Worm (Caenorhabditis elegans) whole organism, late embryonic: ENCODE data around the gene C17G1.14.

Experiments
- C08G9.2 ChIP-seq: sonication (generic microtip); optimal IDR thresholded peaks from 2 replicates; lab custom pipeline; 2016; ENCODE audit warnings: mild to moderate bottlenecking, missing genetic modification characterization, moderate library complexity, missing compliant biosample characterization
- C38D4.7 ChIP-seq: fragments of 200-800 bp; sonication (Bioruptor generic); optimal IDR thresholded peaks from 2 replicates; lab custom pipeline; 2018; ENCODE audit warnings: mild to moderate bottlenecking, missing genetic modification characterization, moderate library complexity, missing compliant biosample characterization
- F13H6.1 ChIP-seq: sonication (generic microtip); optimal IDR thresholded peaks from 2 replicates; lab custom pipeline; 2016; ENCODE audit warnings: missing genetic modification characterization, missing compliant biosample characterization
- K02D7.2 ChIP-seq: sonication (generic microtip); optimal IDR thresholded peaks from 2 replicates; lab custom pipeline; 2017; ENCODE audit warnings: mild to moderate bottlenecking, missing genetic modification characterization, missing compliant biosample characterization
- K09A11.1 ChIP-seq: sonication (generic microtip); optimal IDR thresholded peaks from 2 replicates; lab custom pipeline; 2017; ENCODE audit warnings: antibody characterized with exemption, mild to moderate bottlenecking, missing genetic modification characterization, missing compliant biosample characterization; ENCODE audit not compliant: insufficient read depth
- T23F11.4 ChIP-seq: fragments of 200-800 bp; sonication (Bioruptor generic); optimal IDR thresholded peaks from 2 replicates; lab custom pipeline; 2018; ENCODE audit warnings: mild to moderate bottlenecking, missing genetic modification characterization, missing compliant biosample characterization
- ama-1 ChIP-seq: fragments of 150-350 bp; optimal IDR thresholded peaks from 2 replicates; lab custom pipeline; 2014
- ceh-24 ChIP-seq: sonication (generic microtip); optimal IDR thresholded peaks from 2 replicates; lab custom pipeline; 2016; ENCODE audit warnings: mild to moderate bottlenecking, missing genetic modification characterization, missing compliant biosample characterization
- ceh-31 ChIP-seq: sonication (generic microtip); optimal IDR thresholded peaks from 2 replicates; lab custom pipeline; 2016; ENCODE audit warnings: missing genetic modification characterization, missing compliant biosample characterization
- ceh-34 ChIP-seq: sonication (generic microtip); optimal IDR thresholded peaks from 2 replicates; lab custom pipeline; 2016; ENCODE audit warnings: mild to moderate bottlenecking, missing genetic modification characterization, missing compliant biosample characterization
- ceh-6 ChIP-seq: fragments of 200-800 bp; sonication (Bioruptor generic); optimal IDR thresholded peaks from 2 replicates; lab custom pipeline; 2018; ENCODE audit warnings: mild to moderate bottlenecking, missing genetic modification characterization, missing compliant biosample characterization
- che-1 ChIP-seq: sonication (generic microtip); optimal IDR thresholded peaks from 2 replicates; lab custom pipeline; 2016; ENCODE audit warnings: mild to moderate bottlenecking, missing genetic modification characterization, missing compliant biosample characterization
- dmd-4 ChIP-seq: sonication (generic microtip); optimal IDR thresholded peaks from 2 replicates; lab custom pipeline; 2016; ENCODE audit warnings: borderline replicate concordance, missing genetic modification characterization, missing compliant biosample characterization
- elt-2 ChIP-seq: sonication (generic microtip); optimal IDR thresholded peaks from 2 replicates; lab custom pipeline; 2016; ENCODE audit warnings: missing genetic modification reagents, missing genetic modification characterization, missing compliant biosample characterization
- elt-4 ChIP-seq: sonication (generic microtip); optimal IDR thresholded peaks from 2 replicates; lab custom pipeline; 2016; ENCODE audit warnings: missing genetic modification characterization, missing compliant biosample characterization
- ets-4 ChIP-seq: sonication (generic microtip); optimal IDR thresholded peaks from 2 replicates; lab custom pipeline; 2016; ENCODE audit warnings: missing genetic modification characterization, missing compliant biosample characterization
- eyg-1 ChIP-seq: sonication (generic microtip); optimal IDR thresholded peaks from 2 replicates; lab custom pipeline; 2016; ENCODE audit warnings: missing genotype, missing genetic modification characterization, missing compliant biosample characterization
- fax-1 ChIP-seq: sonication (generic microtip); optimal IDR thresholded peaks from 2 replicates; lab custom pipeline; 2016; ENCODE audit warnings: missing genotype, missing genetic modification characterization, missing compliant biosample characterization
- fkh-10 ChIP-seq: fragments of 150-350 bp; optimal IDR thresholded peaks from 2 replicates; lab custom pipeline; 2014; ENCODE audit warnings: missing biosample characterization, missing genetic modification reagents, missing genetic modification characterization
- fkh-6 ChIP-seq: sonication (generic microtip); optimal IDR thresholded peaks from 2 replicates; lab custom pipeline; 2016; ENCODE audit warnings: missing genetic modification characterization, missing compliant biosample characterization
- gmeb-2 ChIP-seq: sonication (generic microtip); optimal IDR thresholded peaks from 2 replicates; lab custom pipeline; 2016; ENCODE audit warnings: missing genetic modification characterization, inconsistent platforms, missing compliant biosample characterization
- hlh-15 ChIP-seq: sonication (generic microtip); optimal IDR thresholded peaks from 2 replicates; lab custom pipeline; 2016; ENCODE audit warnings: missing genetic modification characterization, missing compliant biosample characterization
- hlh-30 ChIP-seq: sonication (generic microtip); optimal IDR thresholded peaks from 2 replicates; lab custom pipeline; 2017; ENCODE audit warnings: antibody characterized with exemption, missing genetic modification characterization, missing compliant biosample characterization; ENCODE audit not compliant: insufficient read depth
- hlh-8 ChIP-seq: sonication (generic microtip); optimal IDR thresholded peaks from 2 replicates; lab custom pipeline; 2016; ENCODE audit warnings: missing genotype, missing genetic modification characterization, missing compliant biosample characterization
- lin-11 ChIP-seq: fragments of 200-800 bp; sonication (Bioruptor generic); optimal IDR thresholded peaks from 2 replicates; lab custom pipeline; 2018; ENCODE audit warnings: mild to moderate bottlenecking, missing genetic modification characterization, missing compliant biosample characterization
- madf-2 ChIP-seq: sonication (generic microtip); optimal IDR thresholded peaks from 2 replicates; lab custom pipeline; 2017; ENCODE audit warnings: missing genetic modification characterization, missing compliant biosample characterization
- mec-3 ChIP-seq: sonication (generic microtip); optimal IDR thresholded peaks from 2 replicates; lab custom pipeline; 2016; ENCODE audit warnings: borderline replicate concordance, missing genetic modification characterization, missing compliant biosample characterization
- nhr-11 ChIP-seq: fragments of 150-350 bp; optimal IDR thresholded peaks from 2 replicates; lab custom pipeline; 2014; ENCODE audit warnings: missing biosample characterization, missing genetic modification characterization
- pat-9 ChIP-seq: fragments of 200-800 bp; sonication (Bioruptor generic); optimal IDR thresholded peaks from 2 replicates; lab custom pipeline; 2018; ENCODE audit warnings: mild to moderate bottlenecking, missing genetic modification characterization, moderate library complexity, missing compliant biosample characterization
- pha-2 ChIP-seq: sonication (generic microtip); optimal IDR thresholded peaks from 2 replicates; lab custom pipeline; 2017; ENCODE audit warnings: mild to moderate bottlenecking, missing genetic modification characterization, missing compliant biosample characterization
- ref-2 ChIP-seq: sonication (generic microtip); optimal IDR thresholded peaks from 2 replicates; lab custom pipeline; 2016; ENCODE audit warnings: missing genetic modification characterization, missing compliant biosample characterization
- rnt-1 ChIP-seq: sonication (generic microtip); optimal IDR thresholded peaks from 2 replicates; lab custom pipeline; 2016; ENCODE audit warnings: missing genetic modification characterization, missing compliant biosample characterization
- syd-9 ChIP-seq: sonication (generic microtip); optimal IDR thresholded peaks from 2 replicates; lab custom pipeline; 2016; ENCODE audit warnings: mild to moderate bottlenecking, missing genetic modification characterization, moderate library complexity, missing compliant biosample characterization
- tbx-2 ChIP-seq: sonication (generic microtip); optimal IDR thresholded peaks from 2 replicates; lab custom pipeline; 2016; ENCODE audit warnings: missing genetic modification characterization, missing compliant biosample characterization
- tbx-7 ChIP-seq: sonication (generic microtip); optimal IDR thresholded peaks from 2 replicates; lab custom pipeline; 2016; ENCODE audit warnings: missing genotype, missing genetic modification characterization, missing compliant biosample characterization
- unc-3 ChIP-seq, 2 experiments: fragments of 200-800 bp in 1 of 2; sonication (Bioruptor generic) in 1 of 2; sonication (generic microtip) in 1 of 2; conservative IDR thresholded peaks in 1 of 2; optimal IDR thresholded peaks in 1 of 2; 2 replicates each; pipeline versions ENCODE4 v1.3.6 to Lab custom; 2016 to 2022; ENCODE audit warnings: missing compliant biosample characterization in 2 of 2, missing genetic modification characterization in 2 of 2, missing genetic modification reagents in 1 of 2
- unc-42 ChIP-seq: sonication (generic microtip); optimal IDR thresholded peaks from 2 replicates; lab custom pipeline; 2016; ENCODE audit warnings: missing genotype, missing genetic modification characterization, missing compliant biosample characterization
- unc-86 ChIP-seq: sonication (generic microtip); optimal IDR thresholded peaks from 2 replicates; lab custom pipeline; 2016; ENCODE audit warnings: missing genetic modification characterization, missing compliant biosample characterization
- zip-5 ChIP-seq: sonication (generic microtip); optimal IDR thresholded peaks from 2 replicates; lab custom pipeline; 2016; ENCODE audit warnings: missing genetic modification characterization, missing compliant biosample characterization
- ztf-16 ChIP-seq: sonication (generic microtip); optimal IDR thresholded peaks from 2 replicates; lab custom pipeline; 2017; ENCODE audit warnings: missing genetic modification characterization, missing compliant biosample characterization

The C17G1.14 gene

ce11 chrX:9918997-9919396 lies 19.6 kb upstream of the C17G1.14 start, which contains the start of gene folr-1:
Gene folr-1, plus strand, starts transcription at chrX:9919297.
- TF ChIP-seq elt-2 (no peak), ref-2 (tag; lab: Kevin White, UChicago) (no peak), ztf-16 (tag; lab: Kevin White, UChicago) (no peak), ceh-34 (tag; lab: Kevin White, UChicago) (no peak)

- TF ChIP-seq ama-1 (lab: Kevin White, UChicago) (no peak), F13H6.1 (no peak), unc-42 (tag; lab: Kevin White, UChicago) (no peak), gmeb-2 (no peak), fkh-10 (GFP tag; lab: Kevin White, UChicago) (no peak), dmd-4 (tag; lab: Kevin White, UChicago) (no peak), hlh-8 (tag; lab: Kevin White, UChicago) (no peak), ztf-16 (tag; lab: Kevin White, UChicago) (no peak)
Observed at ce11 chrX:9921257-9921656, 17.4 kb upstream of the C17G1.14 start, which contains the start of gene C17G1.2. Gene C17G1.2, plus strand, starts transcription at chrX:9921557.

- TF ChIP-seq elt-2 (peak; percentile 70), C38D4.7 (GFP tag; lab: Kevin White, UChicago) (no peak), ceh-6 (no peak), dmd-4 (tag; lab: Kevin White, UChicago) (no peak)
Observed at ce11 chrX:9924962-9925361, 13.7 kb upstream of the C17G1.14 start, which contains the start of gene ugt-23. Gene ugt-23, minus strand, starts transcription at chrX:9925173.

ce11 chrX:9927993-9928392 lies 10.6 kb upstream of the C17G1.14 start:
- TF ChIP-seq hlh-30 (tag; lab: Kevin White, UChicago) = peak; percentile 54
- no peak for TF ChIP-seq ceh-6

- no peak for TF ChIP-seq eyg-1
- no peak for TF ChIP-seq mec-3 (tag; lab: Kevin White, UChicago)
- no peak for TF ChIP-seq hlh-15 (tag; lab: Kevin White, UChicago)
- no peak for TF ChIP-seq ceh-24 (tag; lab: Kevin White, UChicago)
- TF ChIP-seq tbx-2 (tag; lab: Kevin White, UChicago) = peak; percentile 44
- peak; percentile 19 for TF ChIP-seq ref-2 (tag; lab: Kevin White, UChicago)
- TF ChIP-seq elt-4 (tag; lab: Kevin White, UChicago) = no peak
- TF ChIP-seq dmd-4 (tag; lab: Kevin White, UChicago) = no peak
- TF ChIP-seq ceh-31 (tag; lab: Kevin White, UChicago) = no peak
- TF ChIP-seq fkh-6 (tag; lab: Kevin White, UChicago) = no peak
- TF ChIP-seq pha-2 (tag; lab: Kevin White, UChicago) = no peak
- no peak for TF ChIP-seq T23F11.4 (GFP tag; lab: Kevin White, UChicago)
- TF ChIP-seq unc-42 (tag; lab: Kevin White, UChicago) = peak; percentile 41
- no peak for TF ChIP-seq tbx-7
- no peak for TF ChIP-seq unc-86 (tag; lab: Kevin White, UChicago)
- TF ChIP-seq ama-1 (lab: Kevin White, UChicago) = no peak
- TF ChIP-seq rnt-1 = peak; percentile 31
- no peak for TF ChIP-seq elt-2
- TF ChIP-seq madf-2 (tag; lab: Kevin White, UChicago) = no peak
- TF ChIP-seq, all 69 proteins: peak for 4
Observed at ce11 chrX:9931362-9931761, 7.3 kb upstream of the C17G1.14 start, which contains the start of gene nra-3. Gene nra-3, minus strand, starts transcription at chrX:9931462.

- TF ChIP-seq K02D7.2 (no peak), ceh-24 (tag; lab: Kevin White, UChicago) (no peak), gmeb-2 (no peak), C08G9.2 (tag; lab: Kevin White, UChicago) (peak; percentile 55), fkh-10 (GFP tag; lab: Kevin White, UChicago) (no peak), fax-1 (tag; lab: Kevin White, UChicago) (peak; percentile 42), unc-3 (GFP tag; conservative IDR thresholded peaks at IDR 0.05; lab: Robert Waterston, UW) (no peak), unc-3 (tag; optimal IDR thresholded peaks at IDR 0.05; lab: Kevin White, UChicago) (no peak), lin-11 (tag; lab: Kevin White, UChicago) (no peak), che-1 (tag; lab: Kevin White, UChicago) (peak; percentile 21), C38D4.7 (GFP tag; lab: Kevin White, UChicago) (no peak), K09A11.1 (tag; lab: Kevin White, UChicago) (peak; percentile 20), zip-5 (no peak), nhr-11 (tag; lab: Kevin White, UChicago) (no peak), ets-4 (tag; lab: Kevin White, UChicago) (no peak), ceh-31 (tag; lab: Kevin White, UChicago) (peak; percentile 68), ztf-16 (tag; lab: Kevin White, UChicago) (peak; percentile 32), syd-9 (tag; lab: Kevin White, UChicago) (peak; percentile 55), pat-9 (tag; lab: Kevin White, UChicago) (peak; percentile 10), ref-2 (tag; lab: Kevin White, UChicago) (peak; percentile 76), ceh-6 (no peak)
Observed at ce11 chrX:9932226-9932773, 6.3 kb upstream of the C17G1.14 start, which contains the start of gene tsp-21. Gene tsp-21, plus strand, starts transcription at chrX:9932371.
